Worm (Caenorhabditis elegans) whole organism, L4 larva: Measurements from ENCODE around the gene C44B7.11.

ENCODE experiments used
- dve-1 ChIP-seq: sonication (generic microtip); optimal IDR thresholded peaks from 2 replicates; lab custom pipeline; 2017; ENCODE audit warnings: antibody characterized with exemption, mild to moderate bottlenecking, missing genetic modification characterization, missing compliant biosample characterization; ENCODE audit not compliant: insufficient read depth
- mdl-1 ChIP-seq, 2 experiments: fragments of 150-350 bp in 1 of 2; sonication (generic microtip) in 1 of 2; optimal IDR thresholded peaks; 2 replicates each; lab custom pipeline; 2014 to 2017; ENCODE audit warnings: missing biosample characterization in 2 of 2, missing genetic modification characterization in 2 of 2
- mxl-2 ChIP-seq: fragments of 200-800 bp; sonication (Bioruptor generic); conservative IDR thresholded peaks from 2 replicates; pipeline ENCODE4 v1.3.6; 2022; ENCODE audit warnings: missing genetic modification reagents, missing genetic modification characterization, missing compliant biosample characterization
- nhr-11 ChIP-seq: fragments of 150-350 bp; optimal IDR thresholded peaks from 2 replicates; lab custom pipeline; 2014; ENCODE audit warnings: missing biosample characterization, missing genetic modification characterization
- nhr-41 ChIP-seq: fragments of 200-800 bp; sonication (Bioruptor generic); IDR thresholded peaks from 2 replicates; pipeline ENCODE4 v1.3.6; 2022; ENCODE audit warnings: missing genetic modification reagents, missing genetic modification characterization, missing compliant biosample characterization
- set-16 ChIP-seq: fragments of 200-800 bp; sonication (Bioruptor generic); IDR thresholded peaks from 2 replicates; pipeline ENCODE4 v1.3.6; 2022; ENCODE audit warnings: missing genetic modification reagents, missing genetic modification characterization, missing compliant biosample characterization
- skn-1 ChIP-seq: fragments of 150-350 bp; optimal IDR thresholded peaks from 2 replicates; lab custom pipeline; 2014; ENCODE audit warnings: missing biosample characterization, missing genetic modification characterization
- spr-1 ChIP-seq: sonication (generic microtip); optimal IDR thresholded peaks from 2 replicates; lab custom pipeline; 2016; ENCODE audit warnings: mild to moderate bottlenecking, missing genetic modification characterization, missing compliant biosample characterization

DNA sequence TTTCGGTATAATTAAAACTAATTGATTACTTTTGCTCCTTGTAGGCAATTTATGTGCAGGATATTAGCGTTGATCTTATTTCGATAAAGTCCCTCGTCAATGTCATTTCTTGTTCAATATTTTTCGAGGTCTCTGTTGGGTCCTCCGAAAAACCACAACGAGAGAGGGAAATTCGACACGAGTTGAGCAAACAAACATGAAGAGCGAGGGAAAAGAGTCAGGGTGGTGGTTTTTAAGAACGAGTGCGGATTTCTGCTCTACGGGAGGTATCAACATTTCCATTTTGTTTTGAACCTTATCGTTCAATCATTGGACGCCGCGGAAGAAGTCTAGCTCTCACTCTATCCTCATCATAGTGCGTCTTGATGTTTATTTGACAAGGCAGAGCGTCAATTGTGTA lies 37.4 kb upstream of the C44B7.11 start:
- TF ChIP-seq spr-1 (tag; lab: Kevin White, UChicago) (no peak), mdl-1 (tag; optimal IDR thresholded peaks at IDR 0.05; lab: Kevin White, UChicago) (no peak), dve-1 (no peak), mxl-2 (GFP tag; lab: Robert Waterston, UW) (no peak), set-16 (no peak), skn-1 (tag; lab: Kevin White, UChicago) (no peak), nhr-11 (tag; lab: Kevin White, UChicago) (no peak), nhr-41 (GFP tag; lab: Robert Waterston, UW) (no peak)
